Worm (Caenorhabditis elegans) whole organism, late embryonic: Measurements from ENCODE around the gene lgc-31.

Experiments used
- C38D4.7 ChIP-seq: fragments of 200-800 bp; sonication (Bioruptor generic); optimal IDR thresholded peaks from 2 replicates; lab custom pipeline; 2018; ENCODE audit warnings: mild to moderate bottlenecking, missing genetic modification characterization, moderate library complexity, missing compliant biosample characterization
- F13H6.1 ChIP-seq: sonication (generic microtip); optimal IDR thresholded peaks from 2 replicates; lab custom pipeline; 2016; ENCODE audit warnings: missing genetic modification characterization, missing compliant biosample characterization
- K09A11.1 ChIP-seq: sonication (generic microtip); optimal IDR thresholded peaks from 2 replicates; lab custom pipeline; 2017; ENCODE audit warnings: antibody characterized with exemption, mild to moderate bottlenecking, missing genetic modification characterization, missing compliant biosample characterization; ENCODE audit not compliant: insufficient read depth
- Y22D7AL.16 ChIP-seq: sonication (generic microtip); optimal IDR thresholded peaks from 2 replicates; lab custom pipeline; 2016; ENCODE audit warnings: missing genetic modification characterization, missing compliant biosample characterization
- ahr-1 ChIP-seq: sonication (generic microtip); optimal IDR thresholded peaks from 2 replicates; lab custom pipeline; 2016; ENCODE audit warnings: missing genetic modification characterization, missing compliant biosample characterization
- ama-1 ChIP-seq: fragments of 150-350 bp; optimal IDR thresholded peaks from 2 replicates; lab custom pipeline; 2014
- ceh-14 ChIP-seq: sonication (generic microtip); optimal IDR thresholded peaks from 2 replicates; lab custom pipeline; 2016; ENCODE audit warnings: missing genotype, missing genetic modification characterization, missing compliant biosample characterization
- ceh-18 ChIP-seq: sonication (generic microtip); optimal IDR thresholded peaks from 2 replicates; lab custom pipeline; 2016; ENCODE audit warnings: missing genetic modification characterization, missing compliant biosample characterization
- ceh-19 ChIP-seq: fragments of 200-800 bp; sonication (Bioruptor generic); optimal IDR thresholded peaks from 2 replicates; lab custom pipeline; 2018; ENCODE audit warnings: mild to moderate bottlenecking, missing genetic modification characterization, missing compliant biosample characterization
- ceh-2 ChIP-seq: sonication (generic microtip); optimal IDR thresholded peaks from 2 replicates; lab custom pipeline; 2016; ENCODE audit warnings: missing genotype, missing genetic modification characterization, missing compliant biosample characterization
- ceh-30 ChIP-seq: fragments of 150-350 bp; optimal IDR thresholded peaks from 2 replicates; lab custom pipeline; 2014; ENCODE audit warnings: missing biosample characterization, missing genetic modification characterization
- ceh-31 ChIP-seq: sonication (generic microtip); optimal IDR thresholded peaks from 2 replicates; lab custom pipeline; 2016; ENCODE audit warnings: missing genetic modification characterization, missing compliant biosample characterization
- ceh-34 ChIP-seq: sonication (generic microtip); optimal IDR thresholded peaks from 2 replicates; lab custom pipeline; 2016; ENCODE audit warnings: mild to moderate bottlenecking, missing genetic modification characterization, missing compliant biosample characterization
- dve-1 ChIP-seq: sonication (generic microtip); optimal IDR thresholded peaks from 2 replicates; lab custom pipeline; 2017; ENCODE audit warnings: antibody characterized with exemption, mild to moderate bottlenecking, missing genetic modification characterization, missing compliant biosample characterization
- elt-2 ChIP-seq: sonication (generic microtip); optimal IDR thresholded peaks from 2 replicates; lab custom pipeline; 2016; ENCODE audit warnings: missing genetic modification reagents, missing genetic modification characterization, missing compliant biosample characterization
- eyg-1 ChIP-seq: sonication (generic microtip); optimal IDR thresholded peaks from 2 replicates; lab custom pipeline; 2016; ENCODE audit warnings: missing genotype, missing genetic modification characterization, missing compliant biosample characterization
- gmeb-2 ChIP-seq: sonication (generic microtip); optimal IDR thresholded peaks from 2 replicates; lab custom pipeline; 2016; ENCODE audit warnings: missing genetic modification characterization, inconsistent platforms, missing compliant biosample characterization
- lin-11 ChIP-seq: fragments of 200-800 bp; sonication (Bioruptor generic); optimal IDR thresholded peaks from 2 replicates; lab custom pipeline; 2018; ENCODE audit warnings: mild to moderate bottlenecking, missing genetic modification characterization, missing compliant biosample characterization
- mec-3 ChIP-seq: sonication (generic microtip); optimal IDR thresholded peaks from 2 replicates; lab custom pipeline; 2016; ENCODE audit warnings: borderline replicate concordance, missing genetic modification characterization, missing compliant biosample characterization
- nfya-1 ChIP-seq: sonication (generic microtip); optimal IDR thresholded peaks from 2 replicates; lab custom pipeline; 2017; ENCODE audit warnings: missing genetic modification characterization, mild to moderate bottlenecking, missing compliant biosample characterization, antibody characterized with exemption, moderate library complexity
- nhr-11 ChIP-seq: fragments of 150-350 bp; optimal IDR thresholded peaks from 2 replicates; lab custom pipeline; 2014; ENCODE audit warnings: missing biosample characterization, missing genetic modification characterization
- npax-4 ChIP-seq: sonication (generic microtip); optimal IDR thresholded peaks from 2 replicates; lab custom pipeline; 2016; ENCODE audit warnings: missing genetic modification characterization, missing compliant biosample characterization
- pag-3 ChIP-seq: sonication (generic microtip); optimal IDR thresholded peaks from 2 replicates; lab custom pipeline; 2016; ENCODE audit warnings: missing compliant biosample characterization, missing genetic modification characterization, borderline replicate concordance
- pax-1 ChIP-seq: fragments of 150-350 bp; optimal IDR thresholded peaks from 2 replicates; lab custom pipeline; 2014; ENCODE audit warnings: missing biosample characterization, missing genetic modification characterization
- pha-2 ChIP-seq: sonication (generic microtip); optimal IDR thresholded peaks from 2 replicates; lab custom pipeline; 2017; ENCODE audit warnings: mild to moderate bottlenecking, missing genetic modification characterization, missing compliant biosample characterization
- pha-4 ChIP-seq: fragments of 150-350 bp; optimal IDR thresholded peaks from 2 replicates; lab custom pipeline; 2018; ENCODE audit warnings: missing biosample characterization, missing genetic modification reagents, missing genetic modification characterization
- pros-1 ChIP-seq: fragments of 150-350 bp; optimal IDR thresholded peaks from 2 replicates; lab custom pipeline; 2014; ENCODE audit warnings: missing biosample characterization, missing genetic modification reagents, missing genetic modification characterization
- sdc-2 ChIP-seq: sonication (generic microtip); optimal IDR thresholded peaks from 2 replicates; lab custom pipeline; 2016; ENCODE audit warnings: missing genotype, missing genetic modification characterization, missing compliant biosample characterization
- sox-2 ChIP-seq: fragments of 200-800 bp; sonication (Bioruptor generic); IDR thresholded peaks from 2 replicates; pipeline ENCODE4 v1.3.6; 2022; ENCODE audit warnings: missing genetic modification reagents, missing genetic modification characterization, missing compliant biosample characterization
- sox-4 ChIP-seq: sonication (generic microtip); optimal IDR thresholded peaks from 2 replicates; lab custom pipeline; 2017; ENCODE audit warnings: mild to moderate bottlenecking, missing genetic modification characterization, inconsistent platforms, missing compliant biosample characterization
- tbx-2 ChIP-seq: sonication (generic microtip); optimal IDR thresholded peaks from 2 replicates; lab custom pipeline; 2016; ENCODE audit warnings: missing genetic modification characterization, missing compliant biosample characterization
- tbx-7 ChIP-seq: sonication (generic microtip); optimal IDR thresholded peaks from 2 replicates; lab custom pipeline; 2016; ENCODE audit warnings: missing genotype, missing genetic modification characterization, missing compliant biosample characterization
- unc-3 ChIP-seq, 2 experiments: fragments of 200-800 bp in 1 of 2; sonication (Bioruptor generic) in 1 of 2; sonication (generic microtip) in 1 of 2; conservative IDR thresholded peaks in 1 of 2; optimal IDR thresholded peaks in 1 of 2; 2 replicates each; pipeline versions ENCODE4 v1.3.6 to Lab custom; 2016 to 2022; ENCODE audit warnings: missing compliant biosample characterization in 2 of 2, missing genetic modification characterization in 2 of 2, missing genetic modification reagents in 1 of 2
- unc-42 ChIP-seq: sonication (generic microtip); optimal IDR thresholded peaks from 2 replicates; lab custom pipeline; 2016; ENCODE audit warnings: missing genotype, missing genetic modification characterization, missing compliant biosample characterization
- unc-86 ChIP-seq: sonication (generic microtip); optimal IDR thresholded peaks from 2 replicates; lab custom pipeline; 2016; ENCODE audit warnings: missing genetic modification characterization, missing compliant biosample characterization
- zip-5 ChIP-seq: sonication (generic microtip); optimal IDR thresholded peaks from 2 replicates; lab custom pipeline; 2016; ENCODE audit warnings: missing genetic modification characterization, missing compliant biosample characterization

lgc-31 gene

ce11 chrV:15544898-15545297, 23.1 kb upstream of the lgc-31 start, which contains the start of gene glb-14:
TSS of gene glb-14 (minus strand) at chrV:15544994.
- TF ChIP-seq nfya-1 (tag; lab: Kevin White, UChicago): peak; percentile 63
- TF ChIP-seq sox-4 (tag; lab: Kevin White, UChicago): no peak

ce11 chrV:15543252-15543651, 21.4 kb upstream of the lgc-31 start:
- TF ChIP-seq lin-11 (tag; lab: Kevin White, UChicago) (no peak), dve-1 (tag; lab: Kevin White, UChicago) (no peak), ceh-18 (no peak), ceh-30 (no peak), ama-1 (lab: Kevin White, UChicago) (no peak), elt-2 (tag; lab: Kevin White, UChicago) (no peak), sox-2 (GFP tag; lab: Robert Waterston, UW) (no peak), ceh-31 (tag; lab: Kevin White, UChicago) (no peak), K09A11.1 (tag; lab: Kevin White, UChicago) (no peak), ceh-2 (tag; lab: Kevin White, UChicago) (no peak), pha-2 (tag; lab: Kevin White, UChicago) (no peak), pag-3 (tag; lab: Kevin White, UChicago) (no peak), unc-42 (no peak), sdc-2 (no peak), C38D4.7 (GFP tag; lab: Kevin White, UChicago) (no peak), ceh-14 (tag; lab: Kevin White, UChicago) (no peak), tbx-7 (tag; lab: Kevin White, UChicago) (no peak)

DNA sequence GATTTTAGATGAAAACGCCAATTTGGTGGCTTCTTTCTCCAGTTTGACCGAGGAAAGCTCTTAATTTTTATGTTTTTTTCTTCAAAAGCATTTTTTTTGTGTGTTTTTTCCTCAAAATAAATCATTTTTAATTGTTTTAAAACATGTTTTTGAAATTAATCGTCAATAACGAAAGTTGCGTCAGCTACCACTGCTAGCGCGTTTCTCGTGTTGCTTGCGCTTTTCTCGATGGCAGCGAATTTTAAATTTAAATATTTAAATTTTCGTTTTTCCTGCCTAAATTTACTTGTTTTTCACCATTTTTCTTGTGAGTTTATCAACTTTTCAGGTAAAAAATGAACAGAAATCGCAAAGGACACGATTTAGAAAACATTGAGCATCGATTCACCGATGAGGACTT, 16.1 kb upstream of the lgc-31 start, which contains the start of gene prde-1:
Gene prde-1 (plus strand): TSS at position 322 of the 400 bp plus-strand sequence.
- TF ChIP-seq npax-4 (tag; lab: Kevin White, UChicago) (no peak), gmeb-2 (tag; lab: Kevin White, UChicago) (no peak), pros-1 (tag; lab: Kevin White, UChicago) (no peak), F13H6.1 (no peak), tbx-2 (tag; lab: Kevin White, UChicago) (no peak), ceh-30 (no peak), zip-5 (no peak), ahr-1 (tag; lab: Kevin White, UChicago) (no peak), nhr-11 (tag; lab: Kevin White, UChicago) (no peak), unc-86 (tag; lab: Kevin White, UChicago) (no peak), ama-1 (lab: Kevin White, UChicago) (no peak), unc-42 (no peak), ceh-19 (GFP tag; lab: Kevin White, UChicago) (no peak), pha-4 (no peak), eyg-1 (tag; lab: Kevin White, UChicago) (no peak), pha-2 (tag; lab: Kevin White, UChicago) (no peak), ceh-34 (tag; lab: Kevin White, UChicago) (no peak)

DNA sequence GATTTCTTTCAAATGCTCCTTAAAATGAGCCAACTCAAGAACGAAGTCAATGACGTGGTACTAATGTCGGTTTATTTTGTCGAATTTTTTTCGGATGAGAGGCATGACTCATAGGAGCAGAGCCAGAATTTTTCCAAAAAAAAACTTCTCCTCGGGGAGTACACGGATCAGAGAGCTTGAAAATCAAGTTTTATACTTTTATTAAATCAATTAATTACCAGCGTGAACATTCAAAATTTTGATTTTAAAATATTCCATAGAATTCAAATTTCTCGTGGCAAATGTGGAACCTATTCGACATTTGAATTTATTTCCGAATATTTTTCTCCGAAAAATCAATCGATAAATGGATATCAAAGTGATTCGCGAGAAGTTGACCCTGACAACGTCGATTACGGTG, 14.5 kb upstream of the lgc-31 start, which contains the start of gene F21A3.4:
Gene F21A3.4 (plus strand): TSS at position 301 of the 400 bp plus-strand sequence.
- TF ChIP-seq sox-2 (GFP tag; lab: Robert Waterston, UW) (no peak), dve-1 (tag; lab: Kevin White, UChicago) (no peak), ceh-2 (tag; lab: Kevin White, UChicago) (no peak), pax-1 (tag; lab: Kevin White, UChicago) (no peak), ceh-14 (tag; lab: Kevin White, UChicago) (no peak), mec-3 (tag; lab: Kevin White, UChicago) (no peak), pag-3 (tag; lab: Kevin White, UChicago) (no peak), C38D4.7 (GFP tag; lab: Kevin White, UChicago) (no peak), unc-3 (GFP tag; conservative IDR thresholded peaks at IDR 0.05; lab: Robert Waterston, UW) (no peak), unc-3 (tag; optimal IDR thresholded peaks at IDR 0.05; lab: Kevin White, UChicago) (no peak), npax-4 (tag; lab: Kevin White, UChicago) (no peak), sox-4 (tag; lab: Kevin White, UChicago) (no peak), unc-42 (no peak), Y22D7AL.16 (no peak), elt-2 (tag; lab: Kevin White, UChicago) (no peak)
- TF ChIP-seq, all 69 proteins: peak for 0
